Worm (Caenorhabditis elegans) whole organism, L1 larva: Measurements from ENCODE around the gene F59E12.17.

Experiments used
- C16A3.4 ChIP-seq: fragments of 150-350 bp; optimal IDR thresholded peaks from 2 replicates; lab custom pipeline; 2014; ENCODE audit warnings: missing biosample characterization, missing genetic modification characterization
- C34B4.2 ChIP-seq: sonication (generic microtip); optimal IDR thresholded peaks from 2 replicates; lab custom pipeline; 2017; ENCODE audit warnings: mild to moderate bottlenecking, missing genetic modification characterization, missing compliant biosample characterization
- F16B12.6 ChIP-seq: fragments of 150-350 bp; optimal IDR thresholded peaks from 2 replicates; lab custom pipeline; 2014; ENCODE audit warnings: missing biosample characterization, missing genetic modification characterization
- ama-1 ChIP-seq: fragments of 150-350 bp; optimal IDR thresholded peaks from 2 replicates; lab custom pipeline; 2014
- ceh-63 ChIP-seq: fragments of 200-800 bp; sonication (Bioruptor generic); optimal IDR thresholded peaks from 2 replicates; lab custom pipeline; 2018; ENCODE audit warnings: mild to moderate bottlenecking, missing genetic modification characterization, missing compliant biosample characterization
- ceh-8 ChIP-seq: fragments of 200-800 bp; sonication (Bioruptor generic); optimal IDR thresholded peaks from 2 replicates; lab custom pipeline; 2018; ENCODE audit warnings: mild to moderate bottlenecking, missing genetic modification characterization, moderate library complexity, missing compliant biosample characterization
- dpl-1 ChIP-seq, 3 experiments: fragments of 150-350 bp in 2 of 3; sonication (generic microtip) in 1 of 3; optimal IDR thresholded peaks; 2 replicates each; lab custom pipeline; 2014 to 2017; ENCODE audit warnings: missing biosample characterization in 3 of 3, missing genetic modification characterization in 3 of 3, missing genetic modification reagents in 3 of 3
- dsc-1 ChIP-seq: sonication (generic microtip); optimal IDR thresholded peaks from 2 replicates; lab custom pipeline; 2016; ENCODE audit warnings: mild to moderate bottlenecking, missing genetic modification characterization, missing compliant biosample characterization
- elt-3 ChIP-seq, 6 experiments: fragments of 150-350 bp in 1 of 6; sonication (generic microtip); optimal IDR thresholded peaks; 2 replicates each; lab custom pipeline; 2017 to 2018; ENCODE audit warnings: missing biosample characterization in 6 of 6, missing genetic modification characterization in 6 of 6, inconsistent platforms in 1 of 6
- ets-5 ChIP-seq: fragments of 200-800 bp; sonication (Bioruptor generic); IDR thresholded peaks from 2 replicates; pipeline ENCODE4 v1.3.6; 2022; ENCODE audit warnings: missing genetic modification characterization, missing compliant biosample characterization
- fkh-4 ChIP-seq: sonication (generic microtip); optimal IDR thresholded peaks from 2 replicates; lab custom pipeline; 2016; ENCODE audit warnings: missing compliant biosample characterization, missing genetic modification characterization, borderline replicate concordance
- fkh-8 ChIP-seq: sonication (generic microtip); optimal IDR thresholded peaks from 2 replicates; lab custom pipeline; 2016; ENCODE audit warnings: mild to moderate bottlenecking, missing genetic modification characterization, missing compliant biosample characterization
- fos-1 ChIP-seq: fragments of 150-350 bp; optimal IDR thresholded peaks from 2 replicates; lab custom pipeline; 2014; ENCODE audit warnings: missing biosample characterization, missing genetic modification characterization
- grh-1 ChIP-seq: fragments of 200-800 bp; sonication (Bioruptor generic); IDR thresholded peaks from 2 replicates; pipeline ENCODE4 v1.3.6; 2022; ENCODE audit warnings: missing genetic modification reagents, missing genetic modification characterization, missing compliant biosample characterization
- hlh-17 ChIP-seq: fragments of 200-800 bp; sonication (Bioruptor generic); optimal IDR thresholded peaks from 2 replicates; lab custom pipeline; 2018; ENCODE audit warnings: missing genetic modification characterization, mild to moderate bottlenecking, missing compliant biosample characterization, moderate library complexity, borderline replicate concordance
- hlh-4 ChIP-seq: sonication (generic microtip); optimal IDR thresholded peaks from 2 replicates; lab custom pipeline; 2016; ENCODE audit warnings: mild to moderate bottlenecking, missing genetic modification characterization, missing compliant biosample characterization
- lin-13 ChIP-seq: fragments of 150-350 bp; optimal IDR thresholded peaks from 2 replicates; lab custom pipeline; 2014; ENCODE audit warnings: missing biosample characterization, missing genetic modification reagents, missing genetic modification characterization
- lin-35 ChIP-seq, 2 experiments: fragments of 150-350 bp; optimal IDR thresholded peaks; 2 replicates each; lab custom pipeline; 2014; ENCODE audit warnings: missing biosample characterization in 2 of 2, missing genetic modification characterization in 2 of 2, missing genetic modification reagents in 2 of 2
- lir-3 ChIP-seq: sonication (generic microtip); optimal IDR thresholded peaks from 2 replicates; lab custom pipeline; 2016; ENCODE audit warnings: mild to moderate bottlenecking, missing genetic modification characterization, moderate library complexity, missing compliant biosample characterization; ENCODE audit not compliant: poor library complexity
- mef-2 ChIP-seq: fragments of 150-350 bp; optimal IDR thresholded peaks from 2 replicates; lab custom pipeline; 2014; ENCODE audit warnings: missing biosample characterization, missing genetic modification characterization
- nhr-11 ChIP-seq: fragments of 150-350 bp; optimal IDR thresholded peaks from 2 replicates; lab custom pipeline; 2014; ENCODE audit warnings: missing biosample characterization, missing genetic modification characterization
- nhr-12 ChIP-seq: sonication (generic microtip); optimal IDR thresholded peaks from 2 replicates; lab custom pipeline; 2017; ENCODE audit warnings: missing biosample characterization, missing genetic modification characterization
- nhr-28 ChIP-seq: fragments of 150-350 bp; optimal IDR thresholded peaks from 2 replicates; lab custom pipeline; 2014; ENCODE audit warnings: missing biosample characterization, missing genetic modification characterization
- nhr-47 ChIP-seq: sonication (generic microtip); optimal IDR thresholded peaks from 2 replicates; lab custom pipeline; 2016; ENCODE audit warnings: mild to moderate bottlenecking, missing genetic modification characterization, moderate library complexity, missing compliant biosample characterization
- nhr-71 ChIP-seq: sonication (generic microtip); optimal IDR thresholded peaks from 2 replicates; lab custom pipeline; 2016; ENCODE audit warnings: mild to moderate bottlenecking, missing genetic modification characterization, moderate library complexity, missing compliant biosample characterization
- nhr-76 ChIP-seq: sonication (generic microtip); optimal IDR thresholded peaks from 2 replicates; lab custom pipeline; 2017; ENCODE audit warnings: missing biosample characterization, missing genetic modification characterization
- nhr-77 ChIP-seq: fragments of 150-350 bp; optimal IDR thresholded peaks from 2 replicates; lab custom pipeline; 2014; ENCODE audit warnings: missing biosample characterization, missing genetic modification characterization
- nhr-84 ChIP-seq: sonication (generic microtip); optimal IDR thresholded peaks from 2 replicates; lab custom pipeline; 2017; ENCODE audit warnings: missing biosample characterization, missing genetic modification characterization
- pax-3 ChIP-seq: fragments of 200-800 bp; sonication (Bioruptor generic); optimal IDR thresholded peaks from 2 replicates; lab custom pipeline; 2018; ENCODE audit warnings: mild to moderate bottlenecking, missing genetic modification characterization, moderate library complexity, missing compliant biosample characterization
- rnt-1 ChIP-seq: sonication (generic microtip); optimal IDR thresholded peaks from 2 replicates; lab custom pipeline; 2016; ENCODE audit warnings: mild to moderate bottlenecking, missing genetic modification characterization, moderate library complexity, missing compliant biosample characterization
- skn-1 ChIP-seq: fragments of 150-350 bp; optimal IDR thresholded peaks from 2 replicates; lab custom pipeline; 2014; ENCODE audit warnings: missing biosample characterization, missing genetic modification characterization
- sox-4 ChIP-seq: sonication (generic microtip); optimal IDR thresholded peaks from 2 replicates; lab custom pipeline; 2016; ENCODE audit warnings: missing genetic modification characterization, missing compliant biosample characterization
- sup-37 ChIP-seq: fragments of 200-800 bp; sonication (Bioruptor generic); optimal IDR thresholded peaks from 2 replicates; lab custom pipeline; 2018; ENCODE audit warnings: mild to moderate bottlenecking, missing genetic modification characterization, missing compliant biosample characterization
- swsn-7 ChIP-seq: sonication (generic microtip); optimal IDR thresholded peaks from 2 replicates; lab custom pipeline; 2016; ENCODE audit warnings: missing genetic modification characterization, missing compliant biosample characterization
- unc-30 ChIP-seq: sonication (generic microtip); optimal IDR thresholded peaks from 2 replicates; lab custom pipeline; 2017; ENCODE audit warnings: missing biosample characterization, missing genetic modification characterization
- unc-62 ChIP-seq: fragments of 150-350 bp; optimal IDR thresholded peaks from 2 replicates; lab custom pipeline; 2014; ENCODE audit warnings: missing biosample characterization, missing genetic modification reagents, missing genetic modification characterization
- ztf-11 ChIP-seq, 2 experiments: sonication (generic microtip); optimal IDR thresholded peaks; 2 replicates each; lab custom pipeline; 2016 to 2017; ENCODE audit warnings: missing genetic modification characterization in 2 of 2, missing biosample characterization in 1 of 2, missing compliant biosample characterization in 1 of 2
- ztf-4 ChIP-seq: fragments of 150-350 bp; optimal IDR thresholded peaks from 2 replicates; lab custom pipeline; 2014; ENCODE audit warnings: missing biosample characterization, missing genetic modification characterization

Gene F59E12.17

DNA sequence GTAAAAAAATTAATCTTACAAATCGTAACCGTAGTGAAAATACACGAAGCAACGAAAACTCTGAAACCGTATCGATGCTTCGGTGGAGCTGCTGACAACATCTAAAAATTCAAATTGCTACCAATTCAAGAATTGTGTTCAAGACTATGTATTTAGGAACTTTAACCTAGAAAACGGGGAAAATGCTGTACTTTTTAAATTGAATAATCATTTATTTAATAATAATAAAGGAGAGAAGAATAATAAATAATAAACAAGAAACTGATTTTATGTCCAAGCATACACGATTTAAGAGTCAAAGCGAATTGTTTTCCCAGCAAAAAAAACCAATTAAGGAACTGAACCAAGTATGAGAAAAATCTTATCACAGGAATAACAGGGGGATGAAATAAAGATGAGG lies 20.3 kb upstream of the F59E12.17 start, which contains the start of gene C25H3.17:
TSS of gene C25H3.17 (minus strand) at position 101 of the 400 bp plus-strand sequence.
- TF ChIP-seq nhr-76 (tag; lab: Kevin White, UChicago), result no peak
- TF ChIP-seq F16B12.6 (tag; lab: Kevin White, UChicago), result no peak
- TF ChIP-seq lin-13, result no peak
- no peak for TF ChIP-seq mef-2 (tag; lab: Kevin White, UChicago)

- TF ChIP-seq sox-4 (tag; lab: Kevin White, UChicago) (no peak), elt-3 (tag; optimal IDR thresholded peaks at IDR 0.05; lab: Kevin White, UChicago) (no peak), ama-1 (no peak), C16A3.4 (tag; lab: Kevin White, UChicago) (no peak), nhr-11 (tag; lab: Kevin White, UChicago) (no peak), hlh-4 (tag; lab: Kevin White, UChicago) (no peak), ets-5 (GFP tag; lab: Robert Waterston, UW) (no peak), lin-13 (no peak), fkh-4 (no peak), mef-2 (tag; lab: Kevin White, UChicago) (no peak), ztf-11 (tag; optimal IDR thresholded peaks at IDR 0.05; lab: Kevin White, UChicago) (no peak), rnt-1 (tag; lab: Kevin White, UChicago) (no peak), skn-1 (tag; lab: Kevin White, UChicago) (no peak)
Measured at ce11 chrII:5668830-5669229, 19.6 kb upstream of the F59E12.17 start, which contains the start of gene C25H3.7. Gene C25H3.7, minus strand, starts transcription at chrII:5668930.

ce11 chrII:5667540-5667939 lies 18.3 kb upstream of the F59E12.17 start:
- TF ChIP-seq pax-3 (tag; lab: Kevin White, UChicago) (no peak), ceh-8 (GFP tag; lab: Kevin White, UChicago) (no peak), swsn-7 (no peak), fkh-4 (no peak), C34B4.2 (no peak), grh-1 (GFP tag; lab: Robert Waterston, UW) (no peak), nhr-84 (tag; lab: Kevin White, UChicago) (no peak), hlh-17 (GFP tag; lab: Kevin White, UChicago) (no peak), nhr-28 (tag; lab: Kevin White, UChicago) (no peak), nhr-11 (tag; lab: Kevin White, UChicago) (no peak), dsc-1 (tag; lab: Kevin White, UChicago) (no peak), lir-3 (tag; lab: Kevin White, UChicago) (no peak), nhr-47 (tag; lab: Kevin White, UChicago) (no peak), dpl-1 (GFP tag; optimal IDR thresholded peaks at IDR 0.05; lab: Kevin White, UChicago) (no peak), nhr-71 (tag; lab: Kevin White, UChicago) (no peak), fos-1 (tag; lab: Kevin White, UChicago) (no peak), F16B12.6 (tag; lab: Kevin White, UChicago) (no peak)

DNA sequence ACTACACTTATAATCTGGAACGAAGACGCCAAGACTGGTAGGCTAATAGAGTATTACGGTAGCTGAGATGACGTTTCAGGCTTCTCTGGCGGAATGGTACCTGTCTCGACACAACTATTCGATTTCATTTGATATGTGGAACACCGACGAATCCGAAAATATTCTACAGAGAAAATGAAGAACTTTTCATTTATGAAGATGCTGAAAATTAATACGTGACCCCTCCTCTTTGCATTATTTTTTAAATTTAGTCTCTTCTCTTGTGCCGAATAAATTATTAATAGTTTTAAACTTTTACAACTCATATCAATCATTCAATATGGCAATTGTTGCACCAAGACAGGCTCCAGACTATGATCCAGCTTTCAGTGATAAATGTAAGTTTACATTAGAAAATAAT lies 16.7 kb upstream of the F59E12.17 start, which contains the start of gene C25H3.16:
TSS of gene C25H3.16 (plus strand) at position 301 of the 400 bp plus-strand sequence.
- TF ChIP-seq unc-30 (no peak), ceh-8 (GFP tag; lab: Kevin White, UChicago) (no peak)

ce11 chrII:5665029-5665428 lies 15.8 kb upstream of the F59E12.17 start, which contains the start of gene C25H3.15:
Gene C25H3.15, plus strand, starts transcription at chrII:5665329.
- TF ChIP-seq nhr-77 (tag; lab: Kevin White, UChicago), result no peak
- no peak for TF ChIP-seq grh-1 (GFP tag; lab: Robert Waterston, UW)
- no peak for TF ChIP-seq sup-37 (GFP tag; lab: Kevin White, UChicago)
- TF ChIP-seq ceh-63 (GFP tag; lab: Kevin White, UChicago), result no peak
- TF ChIP-seq fkh-8, result no peak
- no peak for TF ChIP-seq unc-62 (GFP tag; lab: Kevin White, UChicago)
- no peak for TF ChIP-seq ztf-4 (tag; lab: Kevin White, UChicago)
- no peak for TF ChIP-seq lin-35 (GFP tag; optimal IDR thresholded peaks at IDR 0.05; lab: Kevin White, UChicago)
- TF ChIP-seq pax-3 (tag; lab: Kevin White, UChicago), result no peak
- no peak for TF ChIP-seq lir-3 (tag; lab: Kevin White, UChicago)
- no peak for TF ChIP-seq nhr-76 (tag; lab: Kevin White, UChicago)
- no peak for TF ChIP-seq nhr-12 (tag; lab: Kevin White, UChicago)
- no peak for TF ChIP-seq rnt-1 (tag; lab: Kevin White, UChicago)
